Worm (Caenorhabditis elegans): ENCODE measurements around the gene ZK632.10.

Gene ZK632.10

ce11 chrIII:9818763-9819162 is 8.8 kb downstream of the ZK632.10 start, which contains the start of gene panl-3 (continued):
- TF ChIP-seq egrh-3 (GFP tag; IDR thresholded peaks at IDR 0.05), result no peak
- no peak for TF ChIP-seq die-1 (tag; optimal IDR thresholded peaks at IDR 0.05)
- no peak for TF ChIP-seq B0019.2 (GFP tag; conservative IDR thresholded peaks at IDR 0.05)
- no peak for TF ChIP-seq F10E7.11 (tag; optimal IDR thresholded peaks at IDR 0.05)
- no peak for TF ChIP-seq madf-10 (tag; optimal IDR thresholded peaks at IDR 0.05)
- TF ChIP-seq ets-4 (GFP tag; optimal IDR thresholded peaks at IDR 0.05), result no peak
- peak; percentile 0 for TF ChIP-seq dpl-1 (GFP tag; optimal IDR thresholded peaks at IDR 0.05)
- no peak for TF ChIP-seq F55B11.4 (tag; optimal IDR thresholded peaks at IDR 0.05; ENCODE audit: borderline replicate concordance, insufficient read depth)
- TF ChIP-seq mcd-1 (GFP tag; IDR thresholded peaks at IDR 0.05), result peak; percentile 46; the same call in 1 of the 2 replicates
- 0 out of 2 replicates have a peak, but pooled peaks have one; percentile 19 for TF ChIP-seq D2030.7 (GFP tag; IDR thresholded peaks at IDR 0.05)
- TF ChIP-seq ztf-6 (GFP tag; IDR thresholded peaks at IDR 0.05), result 0 out of 2 replicates have a peak, but pooled peaks have one; percentile 66
- TF ChIP-seq mel-28 (tag; optimal IDR thresholded peaks at IDR 0.05; ENCODE audit: borderline replicate concordance), result no peak
- TF ChIP-seq madf-8 (GFP tag; conservative IDR thresholded peaks at IDR 0.05), result no peak
- no peak for TF ChIP-seq sea-2 (GFP tag; IDR thresholded peaks at IDR 0.05)
- no peak for TF ChIP-seq snpc-1.1 (tag; optimal IDR thresholded peaks at IDR 0.05; ENCODE audit: insufficient read depth)
- no peak for TF ChIP-seq Y53F4B.3 (GFP tag; IDR thresholded peaks at IDR 0.05)
- TF ChIP-seq ztf-25 (GFP tag; IDR thresholded peaks at IDR 0.05), result no peak
- TF ChIP-seq ceh-27 (GFP tag; optimal IDR thresholded peaks at IDR 0.05), result peak; percentile 49
- peak; percentile 39 to 46 for TF ChIP-seq let-607 (tag; optimal IDR thresholded peaks at IDR 0.05)
- TF ChIP-seq aptf-3 (GFP tag; IDR thresholded peaks at IDR 0.05), result no peak
- TF ChIP-seq egl-44 (GFP tag; IDR thresholded peaks at IDR 0.05), result no peak
- no peak for TF ChIP-seq Y79H2A.3 (GFP tag; conservative IDR thresholded peaks at IDR 0.05)
- TF ChIP-seq K12H6.12 (tag; optimal IDR thresholded peaks at IDR 0.05), result peak; percentile 56
- TF ChIP-seq tlf-1 (GFP tag; optimal IDR thresholded peaks at IDR 0.05), result no peak
- TF ChIP-seq hsf-1 (GFP tag; IDR thresholded peaks at IDR 0.05), result peak; percentile 26; the same call in 1 of the 2 replicates
- TF ChIP-seq lin-40 (tag; optimal IDR thresholded peaks at IDR 0.05), result peak; percentile 37
- no peak for TF ChIP-seq hmg-20 (GFP tag; IDR thresholded peaks at IDR 0.05)
- TF ChIP-seq F57A8.1 (GFP tag; optimal IDR thresholded peaks at IDR 0.05), result no peak
- no peak for TF ChIP-seq Y67H2A.10 (GFP tag; conservative IDR thresholded peaks at IDR 0.05)
- TF ChIP-seq F37B4.10 (GFP tag; IDR thresholded peaks at IDR 0.05), result no peak
- TF ChIP-seq lin-35 (GFP tag; optimal IDR thresholded peaks at IDR 0.05), result no peak
- no peak for TF ChIP-seq Y53G8AR.9 (GFP tag; conservative IDR thresholded peaks at IDR 0.05)
- no peak for TF ChIP-seq pha-4 (tag; optimal IDR thresholded peaks at IDR 0.05)

- TF ChIP-seq dox-1 (GFP tag; IDR thresholded peaks at IDR 0.05) (peak; percentile 30; the same call in 1 of the 2 replicates), F49E8.2 (tag; optimal IDR thresholded peaks at IDR 0.05; ENCODE audit: insufficient read depth) (peak; percentile 26), unc-62 (GFP tag; optimal IDR thresholded peaks at IDR 0.05) (no peak), lsl-1 (GFP tag; optimal IDR thresholded peaks at IDR 0.05) (peak; percentile 93), snpc-3.4 (tag; optimal IDR thresholded peaks at IDR 0.05) (peak; percentile 1), F33H1.4 (GFP tag; IDR thresholded peaks at IDR 0.05) (peak; percentile 31), lin-54 (GFP tag; optimal IDR thresholded peaks at IDR 0.05) (peak; percentile 45), efl-1 (GFP tag; optimal IDR thresholded peaks at IDR 0.05) (peak; percentile 35), F22D6.2 (tag; optimal IDR thresholded peaks at IDR 0.05) (no peak), madf-6 (GFP tag; IDR thresholded peaks at IDR 0.05) (peak; percentile 60), madf-8 (GFP tag; conservative IDR thresholded peaks at IDR 0.05) (0 out of 2 replicates have a peak, but pooled peaks have one; percentile 24)
These were observed 9.6 kb downstream of the ZK632.10 start for ce11 chrIII:9817894-9818293.

All from whole organism, young adult.